Fruit fly (Drosophila melanogaster) whole organism, embryonic: ENCODE results near the gene foxo.

Experiments used
- Abd-B ChIP-seq: fragments of 200-800 bp; sonication (Bioruptor generic); optimal IDR thresholded peaks from 2 replicates; lab custom pipeline; 2018; ENCODE audit warnings: missing biosample characterization, mild to moderate bottlenecking, missing genetic modification characterization, moderate library complexity
- Bdp1 ChIP-seq: fragments of 200-800 bp; sonication (Bioruptor generic); optimal IDR thresholded peaks from 3 replicates; lab custom pipeline; 2016; ENCODE audit warnings: missing biosample characterization, missing genetic modification characterization
- Blimp-1 ChIP-seq: fragments of 200-800 bp; sonication (Bioruptor generic); optimal IDR thresholded peaks from 3 replicates; lab custom pipeline; 2018; ENCODE audit warnings: missing biosample characterization, missing genetic modification characterization, mild to moderate bottlenecking, moderate library complexity, missing genetic modification reagents
- CG10209 ChIP-seq: fragments of 200-800 bp; sonication (Bioruptor generic); optimal IDR thresholded peaks from 3 replicates; lab custom pipeline; 2017; ENCODE audit warnings: missing biosample characterization, mild to moderate bottlenecking, missing genetic modification characterization, missing genetic modification reagents
- CG10431 ChIP-seq: fragments of 200-800 bp; sonication (Bioruptor generic); optimal IDR thresholded peaks from 3 replicates; lab custom pipeline; 2018; ENCODE audit warnings: missing biosample characterization, mild to moderate bottlenecking, missing genetic modification characterization
- CG11398 ChIP-seq: fragments of 200-800 bp; sonication (Bioruptor generic); optimal IDR thresholded peaks from 2 replicates; lab custom pipeline; 2016; ENCODE audit warnings: missing biosample characterization, missing genetic modification characterization
- CG11560 ChIP-seq: fragments of 200-800 bp; sonication (Bioruptor generic); IDR thresholded peaks from 3 replicates; pipeline ENCODE4 v1.3.6; 2022; ENCODE audit warnings: missing biosample characterization, missing genetic modification characterization
- CG12219 ChIP-seq: fragments of 200-800 bp; sonication (Bioruptor generic); optimal IDR thresholded peaks from 3 replicates; lab custom pipeline; 2018; ENCODE audit warnings: missing biosample characterization, mild to moderate bottlenecking, missing genetic modification characterization
- CG12236 ChIP-seq: fragments of 200-800 bp; sonication (Bioruptor generic); optimal IDR thresholded peaks from 2 replicates; lab custom pipeline; 2016; ENCODE audit warnings: missing biosample characterization, missing genetic modification characterization
- CG14050 ChIP-seq: fragments of 200-800 bp; sonication (Bioruptor generic); IDR thresholded peaks from 3 replicates; pipeline ENCODE4 v1.3.6; 2022; ENCODE audit warnings: missing biosample characterization, missing genetic modification characterization
- CG14965 ChIP-seq: fragments of 200-800 bp; sonication (Bioruptor generic); optimal IDR thresholded peaks from 2 replicates; lab custom pipeline; 2016; ENCODE audit warnings: missing biosample characterization, missing genetic modification characterization, borderline replicate concordance
- CG15269 ChIP-seq: fragments of 200-800 bp; sonication (Bioruptor generic); optimal IDR thresholded peaks from 2 replicates; lab custom pipeline; 2018; ENCODE audit warnings: missing biosample characterization, mild to moderate bottlenecking, missing genetic modification characterization, moderate library complexity
- CG15514 ChIP-seq: fragments of 200-800 bp; sonication (Bioruptor generic); optimal IDR thresholded peaks from 3 replicates; lab custom pipeline; 2017; ENCODE audit warnings: missing biosample characterization, missing genetic modification characterization, mild to moderate bottlenecking, moderate library complexity, missing genetic modification reagents
- CG17328 ChIP-seq: fragments of 200-800 bp; sonication (Bioruptor generic); IDR thresholded peaks from 2 replicates; pipeline ENCODE4 v1.3.6; 2022; ENCODE audit warnings: missing biosample characterization, missing genetic modification characterization
- CG18619 ChIP-seq: fragments of 200-800 bp; sonication (Bioruptor generic); optimal IDR thresholded peaks from 3 replicates; lab custom pipeline; 2017; ENCODE audit warnings: missing biosample characterization, mild to moderate bottlenecking, missing genetic modification characterization
- CG18764 ChIP-seq: fragments of 200-800 bp; sonication (Bioruptor generic); optimal IDR thresholded peaks from 3 replicates; lab custom pipeline; 2016; ENCODE audit warnings: missing biosample characterization, missing genetic modification characterization
- CG30020 ChIP-seq: fragments of 200-800 bp; optimal IDR thresholded peaks from 2 replicates; lab custom pipeline; 2019; ENCODE audit warnings: missing biosample characterization, mild to moderate bottlenecking, missing genetic modification characterization, moderate library complexity
- CG32767 ChIP-seq: fragments of 200-800 bp; sonication (Bioruptor generic); IDR thresholded peaks from 2 replicates; pipeline ENCODE4 v1.3.6; 2022; ENCODE audit warnings: missing biosample characterization, missing genetic modification characterization
- CG3281 ChIP-seq: fragments of 200-800 bp; sonication (Bioruptor generic); optimal IDR thresholded peaks from 3 replicates; lab custom pipeline; 2017; ENCODE audit warnings: missing biosample characterization, mild to moderate bottlenecking, missing genetic modification characterization
- CG33213 ChIP-seq: fragments of 200-800 bp; sonication (Bioruptor generic); optimal IDR thresholded peaks from 3 replicates; lab custom pipeline; 2016; ENCODE audit warnings: missing biosample characterization, missing genetic modification characterization
- CG3838 ChIP-seq: fragments of 200-800 bp; sonication (Bioruptor generic); optimal IDR thresholded peaks from 3 replicates; lab custom pipeline; 2016; ENCODE audit warnings: missing biosample characterization, missing genetic modification characterization
- CG4617 ChIP-seq: fragments of 200-800 bp; sonication (Bioruptor generic); optimal IDR thresholded peaks from 3 replicates; lab custom pipeline; 2016; ENCODE audit warnings: missing biosample characterization, missing genetic modification characterization, borderline replicate concordance
- CG6175 ChIP-seq: fragments of 200-800 bp; sonication (Bioruptor generic); IDR thresholded peaks from 3 replicates; pipeline ENCODE4 v1.3.6; 2022; ENCODE audit warnings: missing biosample characterization, missing genetic modification characterization
- CG6689 ChIP-seq: fragments of 200-800 bp; sonication (Bioruptor generic); IDR thresholded peaks from 2 replicates; pipeline ENCODE4 v1.3.6; 2022; ENCODE audit warnings: missing biosample characterization, missing genetic modification characterization
- CG7271 ChIP-seq: fragments of 200-800 bp; sonication (Bioruptor generic); optimal IDR thresholded peaks from 2 replicates; lab custom pipeline; 2018; ENCODE audit warnings: missing biosample characterization, mild to moderate bottlenecking, missing genetic modification characterization, moderate library complexity
- CG9215 ChIP-seq: fragments of 200-800 bp; sonication (Bioruptor generic); IDR thresholded peaks from 2 replicates; pipeline ENCODE4 v1.3.6; 2022; ENCODE audit warnings: missing biosample characterization, missing genetic modification characterization
- CG9876 ChIP-seq: fragments of 200-800 bp; sonication (Bioruptor generic); optimal IDR thresholded peaks from 2 replicates; lab custom pipeline; 2016; ENCODE audit warnings: missing biosample characterization, missing genetic modification characterization
- D ChIP-seq, 2 experiments: fragments of 200-800 bp in 1 of 2; fragments of >200 bp in 1 of 2; sonication (Bioruptor generic) in 1 of 2; optimal IDR thresholded peaks; 2 replicates in 1 of 2; 3 replicates in 1 of 2; lab custom pipeline; 2017; ENCODE audit warnings: mild to moderate bottlenecking in 1 of 2, missing biosample characterization in 1 of 2, missing genetic modification characterization in 1 of 2, missing genetic modification reagents in 1 of 2
- D19B ChIP-seq: fragments of 200-800 bp; sonication (Bioruptor generic); optimal IDR thresholded peaks from 2 replicates; lab custom pipeline; 2017; ENCODE audit warnings: missing biosample characterization, mild to moderate bottlenecking, missing genetic modification characterization
- Doc2 ChIP-seq: fragments of 200-800 bp; sonication (Bioruptor generic); IDR thresholded peaks from 2 replicates; pipeline ENCODE4 v1.3.6; 2022; ENCODE audit warnings: missing biosample characterization, missing genetic modification characterization
- Gug ChIP-seq: fragments of 200-800 bp; sonication (Bioruptor generic); IDR thresholded peaks from 4 replicates; pipeline ENCODE4 v1.3.6; 2022; ENCODE audit warnings: missing biosample characterization, missing genetic modification characterization
- Hmx ChIP-seq: fragments of 200-800 bp; sonication (Bioruptor generic); optimal IDR thresholded peaks from 2 replicates; lab custom pipeline; 2016; ENCODE audit warnings: missing biosample characterization, missing genetic modification characterization
- Lpt ChIP-seq: fragments of >200 bp; optimal IDR thresholded peaks from 2 replicates; lab custom pipeline; 2018; ENCODE audit warnings: missing biosample characterization, missing genetic modification characterization
- Max ChIP-seq: fragments of 200-800 bp; sonication (Bioruptor generic); optimal IDR thresholded peaks from 2 replicates; lab custom pipeline; 2016; ENCODE audit warnings: missing biosample characterization, mild to moderate bottlenecking, missing genetic modification characterization
- Nf-YC ChIP-seq: fragments of 200-800 bp; optimal IDR thresholded peaks from 3 replicates; lab custom pipeline; 2019; ENCODE audit warnings: missing biosample characterization, mild to moderate bottlenecking, missing genetic modification characterization, moderate library complexity
- Sry-β ChIP-seq: fragments of 200-800 bp; sonication (Bioruptor generic); optimal IDR thresholded peaks from 2 replicates; lab custom pipeline; 2018; ENCODE audit warnings: missing biosample characterization, mild to moderate bottlenecking, missing genetic modification characterization, moderate library complexity
- Sry-δ ChIP-seq: fragments of 200-800 bp; sonication (Bioruptor generic); optimal IDR thresholded peaks from 2 replicates; lab custom pipeline; 2016; ENCODE audit warnings: missing biosample characterization, missing genetic modification characterization
- cas ChIP-seq: fragments of 200-800 bp; sonication (Bioruptor generic); IDR thresholded peaks from 2 replicates; pipeline ENCODE4 v1.3.6; 2022; ENCODE audit warnings: missing biosample characterization, missing genetic modification characterization
- cg ChIP-seq: fragments of 200-800 bp; sonication (Bioruptor generic); optimal IDR thresholded peaks from 3 replicates; lab custom pipeline; 2019; ENCODE audit warnings: missing biosample characterization, mild to moderate bottlenecking, missing genetic modification characterization, moderate library complexity
- croc ChIP-seq: fragments of 200-800 bp; sonication (Bioruptor generic); conservative IDR thresholded peaks from 3 replicates; pipeline ENCODE4 v1.3.6; 2022; ENCODE audit warnings: missing biosample characterization, missing genetic modification characterization
- mld ChIP-seq: fragments of 200-800 bp; sonication (Bioruptor generic); IDR thresholded peaks from 3 replicates; pipeline ENCODE4 v1.3.6; 2022; ENCODE audit warnings: missing biosample characterization, missing genetic modification characterization; ENCODE audit not compliant: partially characterized antibody
- nerfin-2 ChIP-seq: fragments of 200-800 bp; sonication (Bioruptor generic); IDR thresholded peaks from 2 replicates; pipeline ENCODE4 v1.3.6; 2022; ENCODE audit warnings: missing biosample characterization, missing genetic modification characterization; ENCODE audit not compliant: partially characterized antibody
- oc ChIP-seq: fragments of 200-800 bp; sonication (Bioruptor generic); optimal IDR thresholded peaks from 2 replicates; lab custom pipeline; 2018; ENCODE audit warnings: missing biosample characterization, mild to moderate bottlenecking, missing genetic modification characterization, moderate library complexity
- odd ChIP-seq: fragments of 200-800 bp; sonication (Bioruptor generic); optimal IDR thresholded peaks from 2 replicates; lab custom pipeline; 2017; ENCODE audit warnings: missing biosample characterization, mild to moderate bottlenecking, missing genetic modification characterization
- pb ChIP-seq: fragments of 200-800 bp; sonication (Bioruptor generic); optimal IDR thresholded peaks from 3 replicates; lab custom pipeline; 2016; ENCODE audit warnings: missing biosample characterization, missing genetic modification characterization
- pros ChIP-seq: fragments of 200-800 bp; sonication (Bioruptor generic); optimal IDR thresholded peaks from 3 replicates; lab custom pipeline; 2019; ENCODE audit warnings: missing biosample characterization, mild to moderate bottlenecking, missing genetic modification characterization, moderate library complexity
- schlank ChIP-seq: fragments of 200-800 bp; sonication (Bioruptor generic); optimal IDR thresholded peaks from 2 replicates; lab custom pipeline; 2018; ENCODE audit warnings: missing biosample characterization, mild to moderate bottlenecking, missing genetic modification characterization
- sisA ChIP-seq: fragments of 200-800 bp; sonication (Bioruptor generic); IDR thresholded peaks from 2 replicates; pipeline ENCODE4 v1.3.6; 2022; ENCODE audit warnings: missing biosample characterization, missing genetic modification characterization
- tna ChIP-seq: fragments of 200-800 bp; sonication (Bioruptor generic); IDR thresholded peaks from 2 replicates; pipeline ENCODE4 v1.3.6; 2022; ENCODE audit warnings: missing biosample characterization, missing genetic modification characterization; ENCODE audit not compliant: partially characterized antibody

The foxo gene

DNA sequence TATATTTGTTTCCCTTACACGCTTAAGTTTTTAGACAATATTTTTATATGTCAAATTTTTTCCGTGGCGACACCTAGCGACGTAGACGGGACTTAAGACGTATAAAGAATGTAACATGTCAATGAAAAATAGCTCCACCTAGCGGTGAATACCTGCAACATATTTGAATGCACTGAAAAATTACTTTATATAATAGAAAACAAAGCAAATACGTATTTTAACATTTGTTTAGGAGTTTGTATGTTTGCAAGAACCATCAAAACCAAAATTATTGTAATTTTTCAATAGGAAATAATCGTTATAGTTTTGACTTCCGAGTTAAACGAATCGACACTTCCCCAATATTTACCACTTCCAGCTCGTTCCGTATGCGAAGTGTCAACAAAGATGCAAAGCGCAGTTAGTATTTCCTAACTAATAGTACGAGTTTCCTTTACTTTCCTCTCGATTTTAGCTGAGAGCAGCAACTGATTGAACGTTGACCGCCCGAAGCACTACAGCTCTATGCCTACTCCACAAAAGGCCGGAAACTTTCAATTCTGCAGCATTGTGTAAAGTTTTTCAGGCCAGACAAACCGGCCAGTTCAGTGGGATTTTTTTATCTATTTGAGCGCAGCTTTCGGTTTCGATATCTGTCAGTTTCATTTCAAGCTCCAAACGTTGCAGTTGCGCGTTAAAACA, 32.3 kb downstream of the foxo start, which contains the start of gene Npc2b (continued):
- no peak for TF ChIP-seq CG12219 (GFP tag; lab: Kevin White, UChicago)
- peak; percentile 67 for TF ChIP-seq CG33213 (GFP tag; lab: Kevin White, UChicago)
- TF ChIP-seq CG12236 (GFP tag; lab: Kevin White, UChicago) = peak; percentile 9
- TF ChIP-seq D (optimal IDR thresholded peaks at IDR 0.05; lab: Kevin White, UChicago) = no peak
- peak; percentile 26 for TF ChIP-seq D (GFP tag; optimal IDR thresholded peaks at IDR 0.05; lab: Kevin White, UChicago)
- peak; percentile 42 for TF ChIP-seq Abd-B (GFP tag; lab: Kevin White, UChicago)
- TF ChIP-seq Max = peak; percentile 69
- no peak for TF ChIP-seq Doc2 (GFP tag; lab: Robert Waterston, UW)
- no peak for TF ChIP-seq Nf-YC (tag; lab: Kevin White, UChicago)
- TF ChIP-seq pb (GFP tag; lab: Kevin White, UChicago) = no peak
- no peak for TF ChIP-seq CG7271
- TF ChIP-seq Lpt = no peak
- TF ChIP-seq pros (GFP tag; lab: Kevin White, UChicago) = no peak
- 0 out of 4 replicates have a peak, but pooled peaks have one; percentile 6 for TF ChIP-seq Gug (GFP tag; lab: Robert Waterston, UW)
- peak; percentile 95 for TF ChIP-seq CG15514
- TF ChIP-seq CG18619 (GFP tag; lab: Kevin White, UChicago) = peak; percentile 21
- TF ChIP-seq CG17328 (GFP tag; lab: Robert Waterston, UW) = peak; percentile 40
- peak; percentile 43 for TF ChIP-seq CG4617 (GFP tag; lab: Kevin White, UChicago)
- peak; percentile 68 for TF ChIP-seq sisA (GFP tag; lab: Robert Waterston, UW)
- TF ChIP-seq CG3281 (GFP tag; lab: Kevin White, UChicago) = peak; percentile 17
- TF ChIP-seq nerfin-2 (GFP tag; lab: Robert Waterston, UW) = no peak
- peak; percentile 68 for TF ChIP-seq Blimp-1
- TF ChIP-seq CG9876 (GFP tag; lab: Kevin White, UChicago) = peak; percentile 56
- no peak for TF ChIP-seq CG6175 (GFP tag; lab: Robert Waterston, UW)
- TF ChIP-seq CG32767 (GFP tag; lab: Robert Waterston, UW) = 0 out of 2 replicates have a peak, but pooled peaks have one; percentile 32
- no peak for TF ChIP-seq CG30020 (tag; lab: Kevin White, UChicago)
- TF ChIP-seq Sry-β (GFP tag; lab: Kevin White, UChicago) = no peak
- no peak for TF ChIP-seq CG9215 (GFP tag; lab: Robert Waterston, UW)
- TF ChIP-seq odd (GFP tag; lab: Kevin White, UChicago) = no peak
- TF ChIP-seq croc = no peak
- no peak for TF ChIP-seq CG14050
- no peak for TF ChIP-seq CG10431 (GFP tag; lab: Kevin White, UChicago)
- TF ChIP-seq cas (GFP tag; lab: Robert Waterston, UW) = no peak
- TF ChIP-seq CG18764 (GFP tag; lab: Kevin White, UChicago) = peak; percentile 17
- no peak for TF ChIP-seq oc (tag; lab: Kevin White, UChicago)
- peak; percentile 56 for TF ChIP-seq CG15269 (tag; lab: Kevin White, UChicago)
- no peak for TF ChIP-seq schlank (tag; lab: Kevin White, UChicago)
- peak; percentile 1 for TF ChIP-seq CG11398 (GFP tag; lab: Kevin White, UChicago)
- TF ChIP-seq CG10209 (GFP tag; lab: Kevin White, UChicago) = peak; percentile 49
- no peak for TF ChIP-seq tna (GFP tag; lab: Robert Waterston, UW)
- TF ChIP-seq Sry-δ = peak; percentile 26
- TF ChIP-seq cg (GFP tag; lab: Kevin White, UChicago) = no peak
- peak; percentile 17 for TF ChIP-seq CG3838
- no peak for TF ChIP-seq CG14965
- no peak for TF ChIP-seq Hmx (GFP tag; lab: Kevin White, UChicago)
- TF ChIP-seq mld (GFP tag; lab: Robert Waterston, UW) = no peak
- TF ChIP-seq D19B (GFP tag; lab: Kevin White, UChicago) = no peak
- TF ChIP-seq CG11560 (tag; lab: Robert Waterston, UW) = no peak
- peak; percentile 27; the same call in 1 of the 2 replicates for TF ChIP-seq CG6689 (GFP tag; lab: Robert Waterston, UW)
- peak; percentile 47 for TF ChIP-seq Bdp1 (GFP tag; lab: Kevin White, UChicago)
